Fruit fly (Drosophila melanogaster) S2 (cell line): ENCODE data around the gene mre11.

ENCODE experiments used
- CG8478 ChIP-seq: fragments of >200 bp; optimal IDR thresholded peaks from 2 replicates; lab custom pipeline; 2018
- CTCF ChIP-seq, 2 experiments: fragments of >200 bp; optimal IDR thresholded peaks; 2 replicates each; lab custom pipeline; 2018

Gene mre11

dm6 chr2L:11281930-11282329 is at the start of gene mre11:
TSS of gene mre11 (plus strand) at chr2L:11282090.
- TF ChIP-seq CG8478, result no peak

dm6 chr2L:11235534-11235933 is 46.4 kb upstream of the mre11 start:
- TF ChIP-seq CG8478 (no peak), CTCF (optimal IDR thresholded peaks at IDR 0.05; lab: Kevin White, UChicago) (no peak)

dm6 chr2L:11236364-11236763 is 45.5 kb upstream of the mre11 start:
- TF ChIP-seq CTCF (optimal IDR thresholded peaks at IDR 0.05; lab: Kevin White, UChicago), result no peak
- no peak for TF ChIP-seq CG8478

- TF ChIP-seq CG8478 (no peak), CTCF (optimal IDR thresholded peaks at IDR 0.05; lab: Kevin White, UChicago) (no peak)
Observed at dm6 chr2L:11243912-11244311, 38.0 kb upstream of the mre11 start.

dm6 chr2L:11247730-11248129 is 34.2 kb upstream of the mre11 start:
- TF ChIP-seq CG8478 (no peak), CTCF (optimal IDR thresholded peaks at IDR 0.05; lab: Kevin White, UChicago) (no peak)

dm6 chr2L:11249376-11249775 is 32.5 kb upstream of the mre11 start:
- TF ChIP-seq CG8478, result no peak
- TF ChIP-seq CTCF (optimal IDR thresholded peaks at IDR 0.05; lab: Kevin White, UChicago), result no peak

dm6 chr2L:11251181-11251580 is 30.7 kb upstream of the mre11 start:
- TF ChIP-seq CG8478, result no peak
- TF ChIP-seq CTCF (optimal IDR thresholded peaks at IDR 0.05; lab: Kevin White, UChicago), result no peak

- TF ChIP-seq CG8478, result no peak
- peak; percentile 29 to 32 for TF ChIP-seq CTCF (optimal IDR thresholded peaks at IDR 0.05; lab: Kevin White, UChicago)
Observed at dm6 chr2L:11268933-11269631, 12.8 kb upstream of the mre11 start, which contains the start of gene cmet. TSS of gene cmet (minus strand) at chr2L:11269002.

dm6 chr2L:11269632-11269965 is 12.3 kb upstream of the mre11 start, which contains the start of gene cana:
TSS of gene cana (plus strand) at chr2L:11269780.
- TF ChIP-seq CG8478 (no peak), CTCF (optimal IDR thresholded peaks at IDR 0.05; lab: Kevin White, UChicago) (no peak)

- no peak for TF ChIP-seq CTCF (optimal IDR thresholded peaks at IDR 0.05; lab: Kevin White, UChicago)
- TF ChIP-seq CG8478, result no peak
Observed at dm6 chr2L:11271622-11272282, 10.1 kb upstream of the mre11 start.

- peak; percentile 3 to 27 for TF ChIP-seq CTCF (optimal IDR thresholded peaks at IDR 0.05; lab: Kevin White, UChicago)
- TF ChIP-seq CG8478, result no peak
Observed at dm6 chr2L:11277927-11278351, 4.0 kb upstream of the mre11 start, which contains the start of gene CG33695. TSS of gene CG33695 (plus strand) at chr2L:11278021.

- TF ChIP-seq CTCF (optimal IDR thresholded peaks at IDR 0.05; lab: Kevin White, UChicago) (peak in 1 of 2 experiments; percentile 25), CG8478 (no peak)
Observed at dm6 chr2L:11280090-11280489, 1.8 kb upstream of the mre11 start, which contains the start of gene Ppt2. TSS of gene Ppt2 (plus strand) at chr2L:11280298.

- TF ChIP-seq CG8478, result no peak
- no peak for TF ChIP-seq CTCF (optimal IDR thresholded peaks at IDR 0.05; lab: Kevin White, UChicago)
Observed at dm6 chr2L:11285606-11286005, 3.7 kb downstream of the mre11 start, which contains the start of gene Osi21. TSS of gene Osi21 (minus strand) at chr2L:11285706.

dm6 chr2L:11295762-11296161 is 13.9 kb downstream of the mre11 start:
- TF ChIP-seq CG8478 (no peak), CTCF (optimal IDR thresholded peaks at IDR 0.05; lab: Kevin White, UChicago) (no peak)

dm6 chr2L:11296483-11296882 is 14.6 kb downstream of the mre11 start:
- no peak for TF ChIP-seq CTCF (optimal IDR thresholded peaks at IDR 0.05; lab: Kevin White, UChicago)
- no peak for TF ChIP-seq CG8478

- TF ChIP-seq CTCF (optimal IDR thresholded peaks at IDR 0.05; lab: Kevin White, UChicago) (no peak), CG8478 (no peak)
Observed at dm6 chr2L:11302507-11302906, 20.6 kb downstream of the mre11 start.
